Fruit fly (Drosophila melanogaster) whole organism, embryonic: ENCODE measurements around the gene CG43221.

ENCODE experiments used
- Ada2b ChIP-seq: fragments of 200-800 bp; sonication (Bioruptor generic); IDR thresholded peaks from 2 replicates; pipeline ENCODE4 v1.3.6; 2022; ENCODE audit warnings: missing biosample characterization, missing genetic modification characterization
- CG10321 ChIP-seq: fragments of 200-800 bp; sonication (Bioruptor generic); IDR thresholded peaks from 2 replicates; pipeline ENCODE4 v1.3.6; 2022; ENCODE audit warnings: missing biosample characterization, missing genetic modification characterization
- CG10959 ChIP-seq: fragments of 200-800 bp; sonication (Bioruptor generic); IDR thresholded peaks from 2 replicates; pipeline ENCODE4 v1.3.6; 2022; ENCODE audit warnings: missing biosample characterization, missing genetic modification characterization
- CG11504 ChIP-seq: fragments of 200-800 bp; sonication (Bioruptor generic); optimal IDR thresholded peaks from 3 replicates; lab custom pipeline; 2019; ENCODE audit warnings: missing biosample characterization, mild to moderate bottlenecking, missing genetic modification characterization, moderate library complexity
- CG11723 ChIP-seq: fragments of 200-800 bp; sonication (Bioruptor generic); optimal IDR thresholded peaks from 2 replicates; lab custom pipeline; 2017; ENCODE audit warnings: missing biosample characterization, mild to moderate bottlenecking, missing genetic modification characterization
- CG12299 ChIP-seq: fragments of 200-800 bp; sonication (Bioruptor generic); optimal IDR thresholded peaks from 2 replicates; lab custom pipeline; 2018; ENCODE audit warnings: missing biosample characterization, mild to moderate bottlenecking, missing genetic modification characterization
- CG13296 ChIP-seq: fragments of 200-800 bp; sonication (Bioruptor generic); optimal IDR thresholded peaks from 3 replicates; lab custom pipeline; 2018; ENCODE audit warnings: missing biosample characterization, mild to moderate bottlenecking, missing genetic modification characterization
- CG14441 ChIP-seq: fragments of 200-800 bp; sonication (Bioruptor generic); IDR thresholded peaks from 2 replicates; pipeline ENCODE4 v1.3.6; 2022; ENCODE audit warnings: missing biosample characterization, missing genetic modification characterization
- CG15479 ChIP-seq: fragments of 200-800 bp; sonication (Bioruptor generic); optimal IDR thresholded peaks from 3 replicates; lab custom pipeline; 2019; ENCODE audit warnings: missing biosample characterization, mild to moderate bottlenecking, missing genetic modification characterization, moderate library complexity
- CG16863 ChIP-seq: fragments of 200-800 bp; sonication (Bioruptor generic); optimal IDR thresholded peaks from 3 replicates; lab custom pipeline; 2016; ENCODE audit warnings: missing biosample characterization, missing genetic modification characterization
- CG17328 ChIP-seq: fragments of 200-800 bp; sonication (Bioruptor generic); IDR thresholded peaks from 2 replicates; pipeline ENCODE4 v1.3.6; 2022; ENCODE audit warnings: missing biosample characterization, missing genetic modification characterization
- CG17802 ChIP-seq: fragments of 200-800 bp; sonication (Bioruptor generic); optimal IDR thresholded peaks from 2 replicates; lab custom pipeline; 2018; ENCODE audit warnings: missing biosample characterization, mild to moderate bottlenecking, missing genetic modification characterization, moderate library complexity
- CG1792 ChIP-seq: fragments of 200-800 bp; sonication (Bioruptor generic); optimal IDR thresholded peaks from 2 replicates; lab custom pipeline; 2016; ENCODE audit warnings: missing biosample characterization, missing genetic modification characterization
- CG32767 ChIP-seq: fragments of 200-800 bp; sonication (Bioruptor generic); IDR thresholded peaks from 2 replicates; pipeline ENCODE4 v1.3.6; 2022; ENCODE audit warnings: missing biosample characterization, missing genetic modification characterization
- CG32772 ChIP-seq: fragments of 200-800 bp; sonication (Bioruptor generic); IDR thresholded peaks from 2 replicates; pipeline ENCODE4 v1.3.6; 2022; ENCODE audit warnings: missing biosample characterization, missing genetic modification characterization
- CG33557 ChIP-seq: fragments of 200-800 bp; sonication (Bioruptor generic); optimal IDR thresholded peaks from 2 replicates; lab custom pipeline; 2019; ENCODE audit warnings: missing biosample characterization, mild to moderate bottlenecking, missing genetic modification characterization, moderate library complexity
- CG3847 ChIP-seq: fragments of 200-800 bp; sonication (Bioruptor generic); IDR thresholded peaks from 2 replicates; pipeline ENCODE4 v1.3.6; 2022; ENCODE audit warnings: missing biosample characterization, missing genetic modification characterization
- CG4617 ChIP-seq: fragments of 200-800 bp; sonication (Bioruptor generic); optimal IDR thresholded peaks from 3 replicates; lab custom pipeline; 2016; ENCODE audit warnings: missing biosample characterization, missing genetic modification characterization, borderline replicate concordance
- CG4707 ChIP-seq: fragments of 200-800 bp; sonication (Bioruptor generic); optimal IDR thresholded peaks from 2 replicates; lab custom pipeline; 2018; ENCODE audit warnings: missing biosample characterization, mild to moderate bottlenecking, missing genetic modification characterization, moderate library complexity
- CG6689 ChIP-seq: fragments of 200-800 bp; sonication (Bioruptor generic); IDR thresholded peaks from 2 replicates; pipeline ENCODE4 v1.3.6; 2022; ENCODE audit warnings: missing biosample characterization, missing genetic modification characterization
- CG6854 ChIP-seq: fragments of 200-800 bp; sonication (Bioruptor generic); optimal IDR thresholded peaks from 3 replicates; lab custom pipeline; 2017; ENCODE audit warnings: missing biosample characterization, mild to moderate bottlenecking, missing genetic modification characterization
- CG7786 ChIP-seq: fragments of 200-800 bp; sonication (Bioruptor generic); optimal IDR thresholded peaks from 2 replicates; lab custom pipeline; 2016; ENCODE audit warnings: missing biosample characterization, missing genetic modification characterization
- CG8359 ChIP-seq: fragments of 200-800 bp; sonication (Bioruptor generic); optimal IDR thresholded peaks from 2 replicates; lab custom pipeline; 2017; ENCODE audit warnings: missing biosample characterization, mild to moderate bottlenecking, missing genetic modification characterization, borderline replicate concordance
- CG8924 ChIP-seq: fragments of 200-800 bp; optimal IDR thresholded peaks from 3 replicates; lab custom pipeline; 2019; ENCODE audit warnings: missing biosample characterization, mild to moderate bottlenecking, missing genetic modification characterization, moderate library complexity
- CG9797 ChIP-seq: fragments of 200-800 bp; sonication (Bioruptor generic); optimal IDR thresholded peaks from 3 replicates; lab custom pipeline; 2018; ENCODE audit warnings: missing biosample characterization, mild to moderate bottlenecking, missing genetic modification characterization
- D ChIP-seq, 2 experiments: fragments of 200-800 bp in 1 of 2; fragments of >200 bp in 1 of 2; sonication (Bioruptor generic) in 1 of 2; optimal IDR thresholded peaks; 2 replicates in 1 of 2; 3 replicates in 1 of 2; lab custom pipeline; 2017; ENCODE audit warnings: mild to moderate bottlenecking in 1 of 2, missing biosample characterization in 1 of 2, missing genetic modification characterization in 1 of 2, missing genetic modification reagents in 1 of 2
- E2f1 ChIP-seq: fragments of 200-800 bp; sonication (Bioruptor generic); IDR thresholded peaks from 2 replicates; pipeline ENCODE4 v1.3.6; 2022; ENCODE audit warnings: missing biosample characterization, missing genetic modification characterization
- Fer2 ChIP-seq: fragments of 200-800 bp; sonication (Bioruptor generic); optimal IDR thresholded peaks from 2 replicates; lab custom pipeline; 2018; ENCODE audit warnings: missing biosample characterization, mild to moderate bottlenecking, missing genetic modification characterization, moderate library complexity
- Fer3 ChIP-seq: fragments of 200-800 bp; sonication (Bioruptor generic); optimal IDR thresholded peaks from 2 replicates; lab custom pipeline; 2018; ENCODE audit warnings: missing biosample characterization, mild to moderate bottlenecking, missing genetic modification characterization, moderate library complexity
- Myb ChIP-seq: fragments of 200-800 bp; sonication (Bioruptor generic); optimal IDR thresholded peaks from 2 replicates; lab custom pipeline; 2016; ENCODE audit warnings: missing biosample characterization, missing genetic modification characterization
- Oaz ChIP-seq: fragments of 200-800 bp; sonication (Bioruptor generic); IDR thresholded peaks from 2 replicates; pipeline ENCODE4 v1.3.6; 2022; ENCODE audit warnings: missing biosample characterization, missing genetic modification characterization
- PHDP ChIP-seq: fragments of 200-800 bp; sonication (Bioruptor generic); optimal IDR thresholded peaks from 3 replicates; lab custom pipeline; 2018; ENCODE audit warnings: missing biosample characterization, mild to moderate bottlenecking, missing genetic modification characterization, moderate library complexity
- Spps ChIP-seq: fragments of 200-800 bp; sonication (Bioruptor generic); optimal IDR thresholded peaks from 2 replicates; lab custom pipeline; 2018; ENCODE audit warnings: missing biosample characterization, mild to moderate bottlenecking, missing genetic modification characterization
- al ChIP-seq: fragments of 200-800 bp; sonication (Bioruptor generic); IDR thresholded peaks from 2 replicates; pipeline ENCODE4 v1.3.6; 2022; ENCODE audit warnings: missing biosample characterization, missing genetic modification characterization
- aop ChIP-seq: fragments of 200-800 bp; sonication (Bioruptor generic); IDR thresholded peaks from 2 replicates; pipeline ENCODE4 v1.3.6; 2022; ENCODE audit warnings: missing biosample characterization, missing genetic modification characterization
- ara ChIP-seq: fragments of 200-800 bp; sonication (Bioruptor generic); IDR thresholded peaks from 2 replicates; pipeline ENCODE4 v1.3.6; 2022; ENCODE audit warnings: missing biosample characterization, missing genetic modification characterization
- bigmax ChIP-seq: fragments of 200-800 bp; sonication (Bioruptor generic); optimal IDR thresholded peaks from 2 replicates; lab custom pipeline; 2018; ENCODE audit warnings: missing biosample characterization, mild to moderate bottlenecking, missing genetic modification characterization
- cas ChIP-seq: fragments of 200-800 bp; sonication (Bioruptor generic); IDR thresholded peaks from 2 replicates; pipeline ENCODE4 v1.3.6; 2022; ENCODE audit warnings: missing biosample characterization, missing genetic modification characterization
- cg ChIP-seq: fragments of 200-800 bp; sonication (Bioruptor generic); optimal IDR thresholded peaks from 3 replicates; lab custom pipeline; 2019; ENCODE audit warnings: missing biosample characterization, mild to moderate bottlenecking, missing genetic modification characterization, moderate library complexity
- dysf ChIP-seq: fragments of 200-800 bp; sonication (Bioruptor generic); IDR thresholded peaks from 3 replicates; pipeline ENCODE4 v1.3.6; 2022; ENCODE audit warnings: missing biosample characterization, missing genetic modification characterization
- fu2 ChIP-seq: fragments of 200-800 bp; sonication (Bioruptor generic); optimal IDR thresholded peaks from 2 replicates; lab custom pipeline; 2016; ENCODE audit warnings: missing biosample characterization, missing genetic modification characterization
- inv ChIP-seq: fragments of 200-800 bp; sonication (Bioruptor generic); IDR thresholded peaks from 2 replicates; pipeline ENCODE4 v1.3.6; 2022; ENCODE audit warnings: missing biosample characterization, missing genetic modification characterization; ENCODE audit not compliant: partially characterized antibody
- jing ChIP-seq: fragments of 200-800 bp; sonication (Bioruptor generic); optimal IDR thresholded peaks from 2 replicates; lab custom pipeline; 2018; ENCODE audit warnings: missing biosample characterization, mild to moderate bottlenecking, missing genetic modification characterization
- jumu ChIP-seq: fragments of 200-800 bp; sonication (Bioruptor generic); optimal IDR thresholded peaks from 3 replicates; lab custom pipeline; 2016; ENCODE audit warnings: missing biosample characterization, missing genetic modification characterization
- lmd ChIP-seq: fragments of 200-800 bp; sonication (Bioruptor generic); IDR thresholded peaks from 2 replicates; pipeline ENCODE4 v1.3.6; 2022; ENCODE audit warnings: missing biosample characterization, missing genetic modification characterization
- nau ChIP-seq: fragments of 200-800 bp; sonication (Bioruptor generic); optimal IDR thresholded peaks from 3 replicates; lab custom pipeline; 2017; ENCODE audit warnings: missing biosample characterization, mild to moderate bottlenecking, missing genetic modification characterization, missing genetic modification reagents
- nerfin-1 ChIP-seq: fragments of 200-800 bp; sonication (Bioruptor generic); optimal IDR thresholded peaks from 3 replicates; lab custom pipeline; 2019; ENCODE audit warnings: missing biosample characterization, mild to moderate bottlenecking, missing genetic modification characterization, moderate library complexity
- seq ChIP-seq: fragments of 200-800 bp; sonication (Bioruptor generic); IDR thresholded peaks from 2 replicates; pipeline ENCODE4 v1.3.6; 2022; ENCODE audit warnings: missing biosample characterization, missing genetic modification characterization
- sna ChIP-seq: fragments of 200-800 bp; sonication (Bioruptor generic); IDR thresholded peaks from 2 replicates; pipeline ENCODE4 v1.3.6; 2022; ENCODE audit warnings: missing biosample characterization, missing genetic modification characterization; ENCODE audit not compliant: partially characterized antibody
- tna ChIP-seq: fragments of 200-800 bp; sonication (Bioruptor generic); IDR thresholded peaks from 2 replicates; pipeline ENCODE4 v1.3.6; 2022; ENCODE audit warnings: missing biosample characterization, missing genetic modification characterization; ENCODE audit not compliant: partially characterized antibody
- ttk ChIP-seq: fragments of 200-800 bp; sonication (Bioruptor generic); IDR thresholded peaks from 2 replicates; pipeline ENCODE4 v2.1.2; 2022; ENCODE audit warnings: missing biosample characterization, missing genetic modification characterization

The CG43221 gene

DNA sequence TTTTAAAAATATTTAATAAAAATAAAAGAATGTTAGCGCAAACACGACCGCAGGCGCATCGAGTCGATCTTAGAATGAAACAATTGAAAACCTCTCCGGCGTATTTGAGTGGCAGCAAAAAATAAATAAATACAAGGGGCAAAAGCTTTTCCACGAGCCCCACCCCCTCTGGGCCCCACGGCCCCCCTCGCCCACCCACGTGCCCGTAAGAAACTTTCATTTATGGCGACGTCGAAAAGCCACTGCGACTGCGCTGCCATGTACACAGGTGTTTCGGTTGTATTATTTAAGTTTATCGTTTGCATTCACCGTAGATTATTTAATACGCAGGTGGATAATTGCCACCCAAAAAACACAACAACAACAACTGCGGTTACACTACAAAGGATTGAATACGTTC, 37.1 kb upstream of the CG43221 start (continued):
- TF ChIP-seq inv (GFP tag; lab: Robert Waterston, UW): no peak
- TF ChIP-seq CG16863 (GFP tag; lab: Kevin White, UChicago): no peak
- TF ChIP-seq al (GFP tag; lab: Robert Waterston, UW): no peak
- no peak for TF ChIP-seq D (optimal IDR thresholded peaks at IDR 0.05; lab: Kevin White, UChicago)
- no peak for TF ChIP-seq D (GFP tag; optimal IDR thresholded peaks at IDR 0.05; lab: Kevin White, UChicago)
- no peak for TF ChIP-seq CG7786 (GFP tag; lab: Kevin White, UChicago)
- TF ChIP-seq CG6854 (GFP tag; lab: Kevin White, UChicago): no peak
- no peak for TF ChIP-seq CG17802
- no peak for TF ChIP-seq dysf (GFP tag; lab: Robert Waterston, UW)
- TF ChIP-seq ara: no peak
- no peak for TF ChIP-seq CG32767
- no peak for TF ChIP-seq CG17328 (GFP tag; lab: Robert Waterston, UW)
- TF ChIP-seq CG8359 (GFP tag; lab: Kevin White, UChicago): no peak
- TF ChIP-seq CG10321 (GFP tag; lab: Robert Waterston, UW): no peak
- no peak for TF ChIP-seq CG4707 (GFP tag; lab: Kevin White, UChicago)
- no peak for TF ChIP-seq lmd (GFP tag; lab: Robert Waterston, UW)
- TF ChIP-seq cas (GFP tag; lab: Robert Waterston, UW): no peak
- TF ChIP-seq CG9797 (GFP tag; lab: Kevin White, UChicago): no peak
- peak; percentile 27; the same call in 1 of the 2 replicates for TF ChIP-seq CG14441 (GFP tag; lab: Robert Waterston, UW)
- no peak for TF ChIP-seq jing (GFP tag; lab: Kevin White, UChicago)
- TF ChIP-seq Myb (GFP tag; lab: Kevin White, UChicago): no peak
- TF ChIP-seq CG10959 (GFP tag; lab: Robert Waterston, UW): no peak
- TF ChIP-seq Fer2 (tag; lab: Kevin White, UChicago): no peak
- no peak for TF ChIP-seq tna
- no peak for TF ChIP-seq CG15479 (GFP tag; lab: Kevin White, UChicago)
- no peak for TF ChIP-seq E2f1 (GFP tag; lab: Robert Waterston, UW)
- no peak for TF ChIP-seq CG6689 (GFP tag; lab: Robert Waterston, UW)
- TF ChIP-seq aop (GFP tag; lab: Robert Waterston, UW): no peak
- TF ChIP-seq CG13296 (GFP tag; lab: Kevin White, UChicago): peak; percentile 4
- no peak for TF ChIP-seq CG4617 (GFP tag; lab: Kevin White, UChicago)
- no peak for TF ChIP-seq ttk (GFP tag; lab: Robert Waterston, UW)
- TF ChIP-seq Spps: no peak
- TF ChIP-seq nerfin-1: no peak
- no peak for TF ChIP-seq Ada2b (GFP tag; lab: Robert Waterston, UW)
- no peak for TF ChIP-seq CG12299 (tag; lab: Kevin White, UChicago)
- TF ChIP-seq sna (GFP tag; lab: Robert Waterston, UW): no peak
- no peak for TF ChIP-seq CG33557 (GFP tag; lab: Kevin White, UChicago)
- TF ChIP-seq seq: no peak
- no peak for TF ChIP-seq CG11504 (tag; lab: Kevin White, UChicago)
- TF ChIP-seq nau: no peak
- no peak for TF ChIP-seq cg (GFP tag; lab: Kevin White, UChicago)
- TF ChIP-seq Oaz (GFP tag; lab: Robert Waterston, UW): no peak
- peak; percentile 23 for TF ChIP-seq PHDP (tag; lab: Kevin White, UChicago)
- TF ChIP-seq Fer3 (tag; lab: Kevin White, UChicago): no peak
- TF ChIP-seq bigmax (GFP tag; lab: Kevin White, UChicago): no peak
- TF ChIP-seq CG8924 (tag; lab: Kevin White, UChicago): no peak
- no peak for TF ChIP-seq jumu (GFP tag; lab: Kevin White, UChicago)
- TF ChIP-seq CG1792 (GFP tag; lab: Kevin White, UChicago): no peak
- no peak for TF ChIP-seq CG32772 (GFP tag; lab: Robert Waterston, UW)
- no peak for TF ChIP-seq fu2
- no peak for TF ChIP-seq CG11723 (GFP tag; lab: Kevin White, UChicago)
- TF ChIP-seq CG3847 (GFP tag; lab: Robert Waterston, UW): no peak
